Worm (Caenorhabditis elegans) whole organism, early embryonic: ENCODE data around the gene pqn-27.

Experiments
- aly-1 ChIP-seq: sonication (generic microtip); optimal IDR thresholded peaks from 2 replicates; lab custom pipeline; 2016; ENCODE audit warnings: missing genetic modification characterization, missing compliant biosample characterization
- ama-1 ChIP-seq: fragments of 150-350 bp; optimal IDR thresholded peaks from 2 replicates; lab custom pipeline; 2014
- ceh-13 ChIP-seq: fragments of 200-800 bp; sonication (Bioruptor generic); optimal IDR thresholded peaks from 2 replicates; lab custom pipeline; 2018; ENCODE audit warnings: mild to moderate bottlenecking, missing genetic modification characterization, missing compliant biosample characterization
- ets-7 ChIP-seq: sonication (generic microtip); optimal IDR thresholded peaks from 2 replicates; lab custom pipeline; 2016; ENCODE audit warnings: missing genotype, missing genetic modification characterization, missing compliant biosample characterization
- hmbx-1 ChIP-seq: sonication (generic microtip); optimal IDR thresholded peaks from 2 replicates; lab custom pipeline; 2016; ENCODE audit warnings: mild to moderate bottlenecking, missing genetic modification characterization, missing compliant biosample characterization
- hnd-1 ChIP-seq: sonication (generic microtip); optimal IDR thresholded peaks from 2 replicates; lab custom pipeline; 2016; ENCODE audit warnings: missing genetic modification characterization, missing compliant biosample characterization
- tbx-37 ChIP-seq: fragments of 200-800 bp; sonication (Bioruptor generic); conservative IDR thresholded peaks from 2 replicates; pipeline ENCODE4 v1.3.6; 2022; ENCODE audit warnings: missing genetic modification reagents, missing genetic modification characterization, missing compliant biosample characterization

- TF ChIP-seq hnd-1 (tag; lab: Kevin White, UChicago) (no peak), hmbx-1 (tag; lab: Kevin White, UChicago) (no peak), ceh-13 (GFP tag; lab: Kevin White, UChicago) (no peak), ama-1 (no peak), ets-7 (no peak), aly-1 (tag; lab: Kevin White, UChicago) (no peak), tbx-37 (GFP tag; lab: Robert Waterston, UW) (no peak)
Measured at ce11 chrII:13467838-13468389, 7.5 kb upstream of the pqn-27 start.
